Worm (Caenorhabditis elegans) whole organism, L1 larva: ENCODE measurements around the gene sqv-1.

ENCODE experiments used
- C16A3.4 ChIP-seq: fragments of 150-350 bp; optimal IDR thresholded peaks from 2 replicates; lab custom pipeline; 2014; ENCODE audit warnings: missing biosample characterization, missing genetic modification characterization
- F16B12.6 ChIP-seq: fragments of 150-350 bp; optimal IDR thresholded peaks from 2 replicates; lab custom pipeline; 2014; ENCODE audit warnings: missing biosample characterization, missing genetic modification characterization
- aly-2 ChIP-seq: fragments of 150-350 bp; optimal IDR thresholded peaks from 2 replicates; lab custom pipeline; 2014; ENCODE audit warnings: missing biosample characterization, missing genetic modification characterization
- ama-1 ChIP-seq: fragments of 150-350 bp; optimal IDR thresholded peaks from 2 replicates; lab custom pipeline; 2014
- ceh-8 ChIP-seq: fragments of 200-800 bp; sonication (Bioruptor generic); optimal IDR thresholded peaks from 2 replicates; lab custom pipeline; 2018; ENCODE audit warnings: mild to moderate bottlenecking, missing genetic modification characterization, moderate library complexity, missing compliant biosample characterization
- ceh-82 ChIP-seq, 3 experiments: fragments of 150-350 bp in 1 of 3; sonication (generic microtip) in 2 of 3; optimal IDR thresholded peaks; 2 replicates each; lab custom pipeline; 2014 to 2017; ENCODE audit warnings: missing biosample characterization in 3 of 3, missing genetic modification characterization in 3 of 3
- dpl-1 ChIP-seq, 3 experiments: fragments of 150-350 bp in 2 of 3; sonication (generic microtip) in 1 of 3; optimal IDR thresholded peaks; 2 replicates each; lab custom pipeline; 2014 to 2017; ENCODE audit warnings: missing biosample characterization in 3 of 3, missing genetic modification characterization in 3 of 3, missing genetic modification reagents in 3 of 3
- efl-1 ChIP-seq, 4 experiments: fragments of 150-350 bp; optimal IDR thresholded peaks in 3 of 4; peaks in 1 of 4; 1 replicate in 1 of 4; 2 replicates in 3 of 4; lab custom pipeline; 2014; ENCODE audit warnings: missing biosample characterization in 2 of 4, missing genetic modification characterization in 2 of 4, missing genetic modification reagents in 2 of 4
- egl-13 ChIP-seq: sonication (generic microtip); optimal IDR thresholded peaks from 2 replicates; lab custom pipeline; 2016; ENCODE audit warnings: missing genotype, missing genetic modification reagents, missing genetic modification characterization, missing compliant biosample characterization
- egl-27 ChIP-seq, 2 experiments: fragments of 150-350 bp in 1 of 2; sonication (generic microtip); optimal IDR thresholded peaks; 3 replicates each; lab custom pipeline; 2017 to 2018; ENCODE audit warnings: missing biosample characterization in 2 of 2, missing genetic modification characterization in 2 of 2, missing genetic modification reagents in 2 of 2
- elt-2 ChIP-seq: sonication (generic microtip); optimal IDR thresholded peaks from 2 replicates; lab custom pipeline; 2016; ENCODE audit warnings: missing genetic modification characterization, mild to moderate bottlenecking, inconsistent platforms, missing compliant biosample characterization, missing genetic modification reagents
- elt-3 ChIP-seq, 6 experiments: fragments of 150-350 bp in 1 of 6; sonication (generic microtip); optimal IDR thresholded peaks; 2 replicates each; lab custom pipeline; 2017 to 2018; ENCODE audit warnings: missing biosample characterization in 6 of 6, missing genetic modification characterization in 6 of 6, inconsistent platforms in 1 of 6
- hpl-2 ChIP-seq: fragments of 150-350 bp; optimal IDR thresholded peaks from 2 replicates; lab custom pipeline; 2014; ENCODE audit warnings: missing biosample characterization, missing genetic modification reagents, missing genetic modification characterization
- lin-14 ChIP-seq: fragments of 200-800 bp; sonication (Bioruptor generic); optimal IDR thresholded peaks from 2 replicates; lab custom pipeline; 2018; ENCODE audit warnings: mild to moderate bottlenecking, missing genetic modification characterization, moderate library complexity, missing compliant biosample characterization
- lin-15B ChIP-seq: fragments of 150-350 bp; sonication (generic microtip); optimal IDR thresholded peaks from 3 replicates; lab custom pipeline; 2014; ENCODE audit warnings: missing biosample characterization, missing genetic modification characterization
- lin-35 ChIP-seq, 2 experiments: fragments of 150-350 bp; optimal IDR thresholded peaks; 2 replicates each; lab custom pipeline; 2014; ENCODE audit warnings: missing biosample characterization in 2 of 2, missing genetic modification characterization in 2 of 2, missing genetic modification reagents in 2 of 2
- mab-9 ChIP-seq: fragments of 200-800 bp; sonication (Bioruptor generic); IDR thresholded peaks from 2 replicates; pipeline ENCODE4 v1.3.6; 2022; ENCODE audit warnings: missing genetic modification reagents, missing genetic modification characterization, missing compliant biosample characterization
- nhr-47 ChIP-seq: sonication (generic microtip); optimal IDR thresholded peaks from 2 replicates; lab custom pipeline; 2016; ENCODE audit warnings: mild to moderate bottlenecking, missing genetic modification characterization, moderate library complexity, missing compliant biosample characterization
- nhr-71 ChIP-seq: sonication (generic microtip); optimal IDR thresholded peaks from 2 replicates; lab custom pipeline; 2016; ENCODE audit warnings: mild to moderate bottlenecking, missing genetic modification characterization, moderate library complexity, missing compliant biosample characterization
- nhr-77 ChIP-seq: fragments of 150-350 bp; optimal IDR thresholded peaks from 2 replicates; lab custom pipeline; 2014; ENCODE audit warnings: missing biosample characterization, missing genetic modification characterization
- nhr-90 ChIP-seq: sonication (generic microtip); optimal IDR thresholded peaks from 2 replicates; lab custom pipeline; 2016; ENCODE audit warnings: mild to moderate bottlenecking, missing genetic modification characterization, missing compliant biosample characterization; ENCODE audit not compliant: poor library complexity
- pag-3 ChIP-seq: sonication (generic microtip); optimal IDR thresholded peaks from 2 replicates; lab custom pipeline; 2017; ENCODE audit warnings: missing genetic modification characterization, mild to moderate bottlenecking, missing compliant biosample characterization, antibody characterized with exemption, borderline replicate concordance; ENCODE audit not compliant: insufficient read depth
- pax-3 ChIP-seq: fragments of 200-800 bp; sonication (Bioruptor generic); optimal IDR thresholded peaks from 2 replicates; lab custom pipeline; 2018; ENCODE audit warnings: mild to moderate bottlenecking, missing genetic modification characterization, moderate library complexity, missing compliant biosample characterization
- skn-1 ChIP-seq: fragments of 150-350 bp; optimal IDR thresholded peaks from 2 replicates; lab custom pipeline; 2014; ENCODE audit warnings: missing biosample characterization, missing genetic modification characterization
- snu-23 ChIP-seq: sonication (generic microtip); optimal IDR thresholded peaks from 2 replicates; lab custom pipeline; 2016; ENCODE audit warnings: missing genetic modification characterization, missing compliant biosample characterization
- sup-37 ChIP-seq: fragments of 200-800 bp; sonication (Bioruptor generic); optimal IDR thresholded peaks from 2 replicates; lab custom pipeline; 2018; ENCODE audit warnings: mild to moderate bottlenecking, missing genetic modification characterization, missing compliant biosample characterization
- unc-130 ChIP-seq: fragments of 150-350 bp; optimal IDR thresholded peaks from 2 replicates; lab custom pipeline; 2017; ENCODE audit warnings: missing biosample characterization, missing genetic modification characterization, inconsistent platforms
- unc-30 ChIP-seq: sonication (generic microtip); optimal IDR thresholded peaks from 2 replicates; lab custom pipeline; 2017; ENCODE audit warnings: missing biosample characterization, missing genetic modification characterization
- xbp-1 ChIP-seq: sonication (generic microtip); optimal IDR thresholded peaks from 2 replicates; lab custom pipeline; 2016; ENCODE audit warnings: missing genetic modification characterization, missing compliant biosample characterization
- ztf-4 ChIP-seq: fragments of 150-350 bp; optimal IDR thresholded peaks from 2 replicates; lab custom pipeline; 2014; ENCODE audit warnings: missing biosample characterization, missing genetic modification characterization

Gene sqv-1

DNA sequence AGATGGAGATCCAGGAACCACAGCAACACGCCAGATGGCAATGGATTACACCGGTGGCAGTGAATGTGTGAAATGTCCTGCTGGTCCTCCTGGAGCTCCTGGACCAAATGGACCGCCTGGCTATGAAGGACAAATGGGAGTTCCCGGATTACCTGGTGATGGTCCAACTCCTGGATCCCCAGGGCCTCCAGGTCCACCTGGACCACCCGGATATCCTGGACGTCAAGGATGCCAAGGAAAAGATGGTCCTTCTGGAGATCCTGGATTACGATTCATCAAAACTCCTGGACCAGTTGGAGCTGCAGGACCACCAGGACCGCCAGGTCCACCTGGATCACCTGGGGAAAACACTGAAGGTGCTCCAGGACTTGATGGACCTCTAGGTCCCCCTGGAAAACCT, 3.6 kb upstream of the sqv-1 start:
- TF ChIP-seq nhr-71 (tag; lab: Kevin White, UChicago) (no peak), ama-1 (lab: Kevin White, UChicago) (no peak), efl-1 (optimal IDR thresholded peaks at IDR 0.05; lab: Kevin White, UChicago) (no peak), efl-1 (GFP tag; optimal IDR thresholded peaks at IDR 0.05 in 1 of 2; lab: Kevin White, UChicago) (peak in 1 of 2 experiments; percentile 81), pax-3 (tag; lab: Kevin White, UChicago) (no peak), C16A3.4 (tag; lab: Kevin White, UChicago) (no peak), lin-15B (tag; lab: Kevin White, UChicago) (no peak), ztf-4 (tag; lab: Kevin White, UChicago) (no peak)

DNA sequence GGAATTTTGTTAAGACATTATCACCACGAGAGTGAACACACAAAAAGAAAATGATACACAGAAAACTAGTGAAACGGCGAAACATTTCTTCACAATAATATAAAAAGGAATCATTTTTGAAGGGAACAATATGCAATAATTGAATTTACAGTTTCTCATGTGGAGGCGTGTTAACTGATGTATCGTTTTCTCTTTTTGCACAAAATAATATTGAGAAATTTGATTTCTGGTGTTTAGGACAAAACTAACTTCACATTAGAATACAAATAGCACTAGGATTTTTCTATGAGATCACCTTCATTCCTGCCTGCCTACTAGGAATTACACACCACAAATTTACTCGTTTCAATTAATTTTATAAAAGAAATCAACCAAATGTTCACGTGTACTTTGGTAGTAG, 2.4 kb upstream of the sqv-1 start, which contains the start of gene D2096.13:
Gene D2096.13, minus strand, starts transcription at position 101 of the 400 bp plus-strand sequence.
- TF ChIP-seq mab-9 (GFP tag; lab: Robert Waterston, UW): no peak
- TF ChIP-seq ceh-82 (tag; optimal IDR thresholded peaks at IDR 0.05; lab: Kevin White, UChicago): no peak
- TF ChIP-seq sup-37: no peak
- TF ChIP-seq ceh-8 (GFP tag; lab: Kevin White, UChicago): no peak
- no peak for TF ChIP-seq elt-3 (tag; optimal IDR thresholded peaks at IDR 0.05; lab: Kevin White, UChicago)
- no peak for TF ChIP-seq nhr-90 (tag; lab: Kevin White, UChicago)
- no peak for TF ChIP-seq dpl-1 (GFP tag; optimal IDR thresholded peaks at IDR 0.05; lab: Kevin White, UChicago)
- no peak for TF ChIP-seq pag-3 (tag; lab: Kevin White, UChicago)
- TF ChIP-seq skn-1: no peak
- TF ChIP-seq unc-30 (tag; lab: Kevin White, UChicago): no peak
- TF ChIP-seq hpl-2 (GFP tag; lab: Kevin White, UChicago): no peak
- TF ChIP-seq nhr-47 (tag; lab: Kevin White, UChicago): no peak

ce11 chrIV:8359716-8360407, 1.1 kb upstream of the sqv-1 start, which contains the start of gene D2096.5:
Gene D2096.5 (minus strand): TSS chrIV:8359766.
- TF ChIP-seq snu-23 (GFP tag; lab: Kevin White, UChicago) (peak; percentile 20), dpl-1 (GFP tag; optimal IDR thresholded peaks at IDR 0.05; lab: Kevin White, UChicago) (peak in 1 of 3 experiments; percentile 46), xbp-1 (tag; lab: Kevin White, UChicago) (peak; percentile 13), efl-1 (optimal IDR thresholded peaks at IDR 0.05; lab: Kevin White, UChicago) (peak; percentile 37 to 52), efl-1 (GFP tag; optimal IDR thresholded peaks at IDR 0.05 in 1 of 2; lab: Kevin White, UChicago) (peak in 1 of 2 experiments; percentile 27), F16B12.6 (tag; lab: Kevin White, UChicago) (no peak), lin-14 (GFP tag; lab: Kevin White, UChicago) (peak; percentile 59), lin-35 (GFP tag; optimal IDR thresholded peaks at IDR 0.05; lab: Kevin White, UChicago) (peak in 1 of 2 experiments; percentile 47), unc-130 (no peak), egl-13 (tag; lab: Kevin White, UChicago) (peak; percentile 34)

DNA sequence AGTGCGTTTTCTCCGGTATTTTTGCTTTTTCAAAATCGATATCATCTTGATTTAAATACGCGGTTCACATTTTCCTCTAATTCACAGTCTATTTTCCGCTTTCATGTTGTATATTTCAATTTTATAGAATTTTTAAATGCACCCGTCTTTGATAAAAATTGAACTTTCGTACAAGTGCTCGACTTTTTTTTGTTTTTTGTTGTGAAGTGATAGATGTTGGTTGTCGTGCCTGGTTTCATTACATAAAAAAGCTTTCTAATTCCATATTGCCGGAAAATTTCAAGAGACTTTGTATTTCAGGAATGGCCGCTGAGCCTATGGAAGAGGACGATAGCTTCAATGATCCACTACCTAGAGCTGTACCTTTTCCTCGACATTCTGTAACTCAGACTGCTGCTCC, 2.2 kb downstream of the sqv-1 start, which contains the start of gene D2096.12:
Gene D2096.12, plus strand, starts transcription at position 301 of the 400 bp plus-strand sequence.
- TF ChIP-seq mab-9 (GFP tag; lab: Robert Waterston, UW) (no peak), lin-15B (tag; lab: Kevin White, UChicago) (no peak), aly-2 (tag; lab: Kevin White, UChicago) (no peak), egl-27 (tag; optimal IDR thresholded peaks at IDR 0.05; lab: Kevin White, UChicago) (no peak), nhr-77 (tag; lab: Kevin White, UChicago) (no peak)

DNA sequence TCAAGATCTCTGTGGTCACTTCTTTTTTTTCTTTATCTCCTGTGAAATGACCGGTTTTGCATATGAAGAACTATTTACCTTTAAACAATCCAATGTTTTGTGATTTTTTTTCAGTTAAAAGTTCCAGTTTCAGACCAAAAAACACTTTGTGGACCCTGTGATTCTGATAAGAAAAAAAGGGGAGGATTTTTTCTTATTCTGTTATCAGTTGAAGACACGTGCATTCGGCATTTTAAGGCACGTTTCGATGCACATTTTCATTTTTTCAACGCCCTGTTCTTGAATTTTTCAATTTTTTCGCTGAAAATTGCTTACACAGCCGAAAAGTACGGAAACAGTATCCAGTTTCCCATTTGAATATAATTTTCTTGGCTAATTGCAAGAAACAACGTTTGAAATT, 5.4 kb downstream of the sqv-1 start, which contains the start of gene aagr-1:
Gene aagr-1, plus strand, starts transcription at position 227 of the 400 bp plus-strand sequence.
- TF ChIP-seq elt-2 (tag; lab: Kevin White, UChicago): peak; percentile 67
- TF ChIP-seq lin-35 (GFP tag; optimal IDR thresholded peaks at IDR 0.05; lab: Kevin White, UChicago): peak in 1 of 2 experiments; percentile 5
- TF ChIP-seq lin-15B (tag; lab: Kevin White, UChicago): no peak
